Worm (Caenorhabditis elegans): ENCODE measurements around the gene F13A2.2.

The F13A2.2 gene

ce11 chrV:4384482-4384881, at the start of gene F13A2.2:
Gene F13A2.2, minus strand, starts transcription at chrV:4384582.
- TF ChIP-seq W03F9.2 (tag; optimal IDR thresholded peaks at IDR 0.05) (no peak), him-1 (tag; optimal IDR thresholded peaks at IDR 0.05) (no peak), dao-5 (tag; optimal IDR thresholded peaks at IDR 0.05) (no peak)

- no peak for TF ChIP-seq dao-5 (tag; optimal IDR thresholded peaks at IDR 0.05)
- TF ChIP-seq W03F9.2 (tag; optimal IDR thresholded peaks at IDR 0.05): no peak
- no peak for TF ChIP-seq him-1 (tag; optimal IDR thresholded peaks at IDR 0.05)
These were observed 48.4 kb upstream of the F13A2.2 start, which contains the start of gene Y47D7A.15 for ce11 chrV:4432783-4433237. Gene Y47D7A.15, minus strand, starts transcription at chrV:4433187.

- no peak for TF ChIP-seq W03F9.2 (tag; optimal IDR thresholded peaks at IDR 0.05)
- TF ChIP-seq dao-5 (tag; optimal IDR thresholded peaks at IDR 0.05): no peak
These were observed 45.2 kb upstream of the F13A2.2 start, which contains the start of gene Y47D7A.12 for ce11 chrV:4429576-4429975. Gene Y47D7A.12, minus strand, starts transcription at chrV:4429676.

ce11 chrV:4428202-4428601, 43.8 kb upstream of the F13A2.2 start, which contains the start of gene Y47D7A.11:
Gene Y47D7A.11, minus strand, starts transcription at chrV:4428302.
- TF ChIP-seq dao-5 (tag; optimal IDR thresholded peaks at IDR 0.05) (no peak), him-1 (tag; optimal IDR thresholded peaks at IDR 0.05) (no peak), W03F9.2 (tag; optimal IDR thresholded peaks at IDR 0.05) (no peak)

- no peak for TF ChIP-seq dao-5 (tag; optimal IDR thresholded peaks at IDR 0.05)
- TF ChIP-seq W03F9.2 (tag; optimal IDR thresholded peaks at IDR 0.05): no peak
- no peak for TF ChIP-seq him-1 (tag; optimal IDR thresholded peaks at IDR 0.05)
These were observed 39.5 kb upstream of the F13A2.2 start, which contains the start of the genes Y47D7A.9 and Y47D7A.19 for ce11 chrV:4423860-4424401. Gene Y47D7A.9, minus strand, starts transcription at chrV:4423960. Gene Y47D7A.19, plus strand, starts transcription at chrV:4424351.

ce11 chrV:4423087-4423486, 38.7 kb upstream of the F13A2.2 start:
- TF ChIP-seq him-1 (tag; optimal IDR thresholded peaks at IDR 0.05): no peak
- no peak for TF ChIP-seq W03F9.2 (tag; optimal IDR thresholded peaks at IDR 0.05)
- no peak for TF ChIP-seq dao-5 (tag; optimal IDR thresholded peaks at IDR 0.05)

ce11 chrV:4422127-4422526, 37.7 kb upstream of the F13A2.2 start, which contains the start of gene skr-7:
Gene skr-7, plus strand, starts transcription at chrV:4422427.
- TF ChIP-seq W03F9.2 (tag; optimal IDR thresholded peaks at IDR 0.05) (no peak), him-1 (tag; optimal IDR thresholded peaks at IDR 0.05) (no peak), dao-5 (tag; optimal IDR thresholded peaks at IDR 0.05) (no peak)

ce11 chrV:4421475-4421874, 37.1 kb upstream of the F13A2.2 start, which contains the start of gene skr-14:
Gene skr-14, minus strand, starts transcription at chrV:4421575.
- TF ChIP-seq W03F9.2 (tag; optimal IDR thresholded peaks at IDR 0.05) (no peak), dao-5 (tag; optimal IDR thresholded peaks at IDR 0.05) (no peak), him-1 (tag; optimal IDR thresholded peaks at IDR 0.05) (no peak)

- no peak for TF ChIP-seq dao-5 (tag; optimal IDR thresholded peaks at IDR 0.05)
- TF ChIP-seq W03F9.2 (tag; optimal IDR thresholded peaks at IDR 0.05): no peak
- TF ChIP-seq him-1 (tag; optimal IDR thresholded peaks at IDR 0.05): no peak
These were observed 35.5 kb upstream of the F13A2.2 start, which contains the start of the genes Y47D7A.7 and Y47D7A.2 for ce11 chrV:4419767-4420322. Gene Y47D7A.7, minus strand, starts transcription at chrV:4419867. Gene Y47D7A.2, plus strand, starts transcription at chrV:4420272.

ce11 chrV:4418116-4418515, 33.7 kb upstream of the F13A2.2 start, which contains the start of gene Y47D7A.6:
Gene Y47D7A.6, minus strand, starts transcription at chrV:4418216.
- TF ChIP-seq him-1 (tag; optimal IDR thresholded peaks at IDR 0.05): no peak
- no peak for TF ChIP-seq dao-5 (tag; optimal IDR thresholded peaks at IDR 0.05)
- no peak for TF ChIP-seq W03F9.2 (tag; optimal IDR thresholded peaks at IDR 0.05)

- no peak for TF ChIP-seq W03F9.2 (tag; optimal IDR thresholded peaks at IDR 0.05)
- no peak for TF ChIP-seq dao-5 (tag; optimal IDR thresholded peaks at IDR 0.05)
- TF ChIP-seq him-1 (tag; optimal IDR thresholded peaks at IDR 0.05): no peak
These were observed 32.3 kb upstream of the F13A2.2 start, which contains the start of gene Y47D7A.18 for ce11 chrV:4416710-4417109. Gene Y47D7A.18, minus strand, starts transcription at chrV:4416810.

ce11 chrV:4414613-4415071, 30.3 kb upstream of the F13A2.2 start, which contains the start of gene grl-5:
Gene grl-5, minus strand, starts transcription at chrV:4414663.
- TF ChIP-seq dao-5 (tag; optimal IDR thresholded peaks at IDR 0.05) (no peak), him-1 (tag; optimal IDR thresholded peaks at IDR 0.05) (no peak), W03F9.2 (tag; optimal IDR thresholded peaks at IDR 0.05) (no peak)

- TF ChIP-seq him-1 (tag; optimal IDR thresholded peaks at IDR 0.05) (no peak), W03F9.2 (tag; optimal IDR thresholded peaks at IDR 0.05) (no peak), dao-5 (tag; optimal IDR thresholded peaks at IDR 0.05) (no peak)
These were observed 27.3 kb upstream of the F13A2.2 start, which contains the start of gene Y47D7A.17 for ce11 chrV:4411714-4412113. Gene Y47D7A.17, minus strand, starts transcription at chrV:4411814.

- no peak for TF ChIP-seq dao-5 (tag; optimal IDR thresholded peaks at IDR 0.05)
- TF ChIP-seq W03F9.2 (tag; optimal IDR thresholded peaks at IDR 0.05): no peak
- no peak for TF ChIP-seq him-1 (tag; optimal IDR thresholded peaks at IDR 0.05)
These were observed 26.3 kb upstream of the F13A2.2 start, which contains the start of gene Y47D7A.3 for ce11 chrV:4410643-4411042. Gene Y47D7A.3, plus strand, starts transcription at chrV:4410943.
